Worm (Caenorhabditis elegans) whole organism, L1 larva: ENCODE measurements around the gene W05E10.5.

Experiments used
- C04F5.9 ChIP-seq: sonication (generic microtip); optimal IDR thresholded peaks from 2 replicates; lab custom pipeline; 2016; ENCODE audit warnings: missing genetic modification characterization, missing compliant biosample characterization
- C16A3.4 ChIP-seq: fragments of 150-350 bp; optimal IDR thresholded peaks from 2 replicates; lab custom pipeline; 2014; ENCODE audit warnings: missing biosample characterization, missing genetic modification characterization
- C34B4.2 ChIP-seq: sonication (generic microtip); optimal IDR thresholded peaks from 2 replicates; lab custom pipeline; 2017; ENCODE audit warnings: mild to moderate bottlenecking, missing genetic modification characterization, missing compliant biosample characterization
- F16B12.6 ChIP-seq: fragments of 150-350 bp; optimal IDR thresholded peaks from 2 replicates; lab custom pipeline; 2014; ENCODE audit warnings: missing biosample characterization, missing genetic modification characterization
- aha-1 ChIP-seq: fragments of 150-350 bp; optimal IDR thresholded peaks from 2 replicates; lab custom pipeline; 2014; ENCODE audit warnings: missing biosample characterization, missing genetic modification characterization
- blmp-1 ChIP-seq: fragments of 150-350 bp; optimal IDR thresholded peaks from 2 replicates; lab custom pipeline; 2014; ENCODE audit warnings: missing biosample characterization, missing genetic modification characterization
- dpl-1 ChIP-seq, 3 experiments: fragments of 150-350 bp in 2 of 3; sonication (generic microtip) in 1 of 3; optimal IDR thresholded peaks; 2 replicates each; lab custom pipeline; 2014 to 2017; ENCODE audit warnings: missing biosample characterization in 3 of 3, missing genetic modification characterization in 3 of 3, missing genetic modification reagents in 3 of 3
- dsc-1 ChIP-seq: sonication (generic microtip); optimal IDR thresholded peaks from 2 replicates; lab custom pipeline; 2016; ENCODE audit warnings: mild to moderate bottlenecking, missing genetic modification characterization, missing compliant biosample characterization
- efl-1 ChIP-seq, 4 experiments: fragments of 150-350 bp; optimal IDR thresholded peaks in 3 of 4; peaks in 1 of 4; 1 replicate in 1 of 4; 2 replicates in 3 of 4; lab custom pipeline; 2014; ENCODE audit warnings: missing biosample characterization in 2 of 4, missing genetic modification characterization in 2 of 4, missing genetic modification reagents in 2 of 4
- efl-3 ChIP-seq: fragments of 200-800 bp; sonication (Bioruptor generic); optimal IDR thresholded peaks from 2 replicates; lab custom pipeline; 2018; ENCODE audit warnings: mild to moderate bottlenecking, missing genetic modification characterization, missing compliant biosample characterization
- egl-27 ChIP-seq, 2 experiments: fragments of 150-350 bp in 1 of 2; sonication (generic microtip); optimal IDR thresholded peaks; 3 replicates each; lab custom pipeline; 2017 to 2018; ENCODE audit warnings: missing biosample characterization in 2 of 2, missing genetic modification characterization in 2 of 2, missing genetic modification reagents in 2 of 2
- elt-2 ChIP-seq: sonication (generic microtip); optimal IDR thresholded peaks from 2 replicates; lab custom pipeline; 2016; ENCODE audit warnings: missing genetic modification characterization, mild to moderate bottlenecking, inconsistent platforms, missing compliant biosample characterization, missing genetic modification reagents
- elt-3 ChIP-seq, 6 experiments: fragments of 150-350 bp in 1 of 6; sonication (generic microtip); optimal IDR thresholded peaks; 2 replicates each; lab custom pipeline; 2017 to 2018; ENCODE audit warnings: missing biosample characterization in 6 of 6, missing genetic modification characterization in 6 of 6, inconsistent platforms in 1 of 6
- fkh-10 ChIP-seq: sonication (generic microtip); optimal IDR thresholded peaks from 2 replicates; lab custom pipeline; 2017; ENCODE audit warnings: missing biosample characterization, missing genetic modification reagents, missing genetic modification characterization
- fos-1 ChIP-seq: fragments of 150-350 bp; optimal IDR thresholded peaks from 2 replicates; lab custom pipeline; 2014; ENCODE audit warnings: missing biosample characterization, missing genetic modification characterization
- hlh-17 ChIP-seq: fragments of 200-800 bp; sonication (Bioruptor generic); optimal IDR thresholded peaks from 2 replicates; lab custom pipeline; 2018; ENCODE audit warnings: missing genetic modification characterization, mild to moderate bottlenecking, missing compliant biosample characterization, moderate library complexity, borderline replicate concordance
- irx-1 ChIP-seq: sonication (generic microtip); optimal IDR thresholded peaks from 2 replicates; lab custom pipeline; 2016; ENCODE audit warnings: missing genetic modification characterization, missing compliant biosample characterization
- isw-1 ChIP-seq: fragments of 200-800 bp; sonication (Bioruptor generic); IDR thresholded peaks from 2 replicates; pipeline ENCODE4 v1.3.6; 2022; ENCODE audit warnings: missing genetic modification characterization, missing compliant biosample characterization
- jun-1 ChIP-seq: fragments of 150-350 bp; optimal IDR thresholded peaks from 2 replicates; lab custom pipeline; 2014; ENCODE audit warnings: missing biosample characterization, missing genetic modification reagents, missing genetic modification characterization
- lin-14 ChIP-seq: fragments of 200-800 bp; sonication (Bioruptor generic); optimal IDR thresholded peaks from 2 replicates; lab custom pipeline; 2018; ENCODE audit warnings: mild to moderate bottlenecking, missing genetic modification characterization, moderate library complexity, missing compliant biosample characterization
- lin-15B ChIP-seq: fragments of 150-350 bp; sonication (generic microtip); optimal IDR thresholded peaks from 3 replicates; lab custom pipeline; 2014; ENCODE audit warnings: missing biosample characterization, missing genetic modification characterization
- lin-35 ChIP-seq, 2 experiments: fragments of 150-350 bp; optimal IDR thresholded peaks; 2 replicates each; lab custom pipeline; 2014; ENCODE audit warnings: missing biosample characterization in 2 of 2, missing genetic modification characterization in 2 of 2, missing genetic modification reagents in 2 of 2
- lir-3 ChIP-seq: sonication (generic microtip); optimal IDR thresholded peaks from 2 replicates; lab custom pipeline; 2016; ENCODE audit warnings: mild to moderate bottlenecking, missing genetic modification characterization, moderate library complexity, missing compliant biosample characterization; ENCODE audit not compliant: poor library complexity
- mep-1 ChIP-seq: fragments of 150-350 bp; optimal IDR thresholded peaks from 2 replicates; lab custom pipeline; 2014; ENCODE audit warnings: missing biosample characterization, missing genetic modification characterization
- nhr-11 ChIP-seq: fragments of 150-350 bp; optimal IDR thresholded peaks from 2 replicates; lab custom pipeline; 2014; ENCODE audit warnings: missing biosample characterization, missing genetic modification characterization
- nhr-12 ChIP-seq: sonication (generic microtip); optimal IDR thresholded peaks from 2 replicates; lab custom pipeline; 2017; ENCODE audit warnings: missing biosample characterization, missing genetic modification characterization
- nhr-20 ChIP-seq: sonication (generic microtip); optimal IDR thresholded peaks from 2 replicates; lab custom pipeline; 2016; ENCODE audit warnings: mild to moderate bottlenecking, missing genetic modification characterization, missing compliant biosample characterization
- nhr-28 ChIP-seq: fragments of 150-350 bp; optimal IDR thresholded peaks from 2 replicates; lab custom pipeline; 2014; ENCODE audit warnings: missing biosample characterization, missing genetic modification characterization
- nhr-47 ChIP-seq: sonication (generic microtip); optimal IDR thresholded peaks from 2 replicates; lab custom pipeline; 2016; ENCODE audit warnings: mild to moderate bottlenecking, missing genetic modification characterization, moderate library complexity, missing compliant biosample characterization
- nhr-71 ChIP-seq: sonication (generic microtip); optimal IDR thresholded peaks from 2 replicates; lab custom pipeline; 2016; ENCODE audit warnings: mild to moderate bottlenecking, missing genetic modification characterization, moderate library complexity, missing compliant biosample characterization
- nhr-76 ChIP-seq: sonication (generic microtip); optimal IDR thresholded peaks from 2 replicates; lab custom pipeline; 2017; ENCODE audit warnings: missing biosample characterization, missing genetic modification characterization
- nhr-84 ChIP-seq: sonication (generic microtip); optimal IDR thresholded peaks from 2 replicates; lab custom pipeline; 2017; ENCODE audit warnings: missing biosample characterization, missing genetic modification characterization
- nhr-85 ChIP-seq: sonication (generic microtip); peaks from one replicate; lab custom pipeline; 2016; ENCODE audit warnings: missing genetic modification characterization, inconsistent platforms, missing compliant biosample characterization
- nhr-90 ChIP-seq: sonication (generic microtip); optimal IDR thresholded peaks from 2 replicates; lab custom pipeline; 2016; ENCODE audit warnings: mild to moderate bottlenecking, missing genetic modification characterization, missing compliant biosample characterization; ENCODE audit not compliant: poor library complexity
- pax-3 ChIP-seq: fragments of 200-800 bp; sonication (Bioruptor generic); optimal IDR thresholded peaks from 2 replicates; lab custom pipeline; 2018; ENCODE audit warnings: mild to moderate bottlenecking, missing genetic modification characterization, moderate library complexity, missing compliant biosample characterization
- pqm-1 ChIP-seq: sonication (generic microtip); optimal IDR thresholded peaks from 3 replicates; lab custom pipeline; 2017; ENCODE audit warnings: missing biosample characterization, missing genetic modification characterization
- rnt-1 ChIP-seq: sonication (generic microtip); optimal IDR thresholded peaks from 2 replicates; lab custom pipeline; 2016; ENCODE audit warnings: mild to moderate bottlenecking, missing genetic modification characterization, moderate library complexity, missing compliant biosample characterization
- skn-1 ChIP-seq: fragments of 150-350 bp; optimal IDR thresholded peaks from 2 replicates; lab custom pipeline; 2014; ENCODE audit warnings: missing biosample characterization, missing genetic modification characterization
- snu-23 ChIP-seq: sonication (generic microtip); optimal IDR thresholded peaks from 2 replicates; lab custom pipeline; 2016; ENCODE audit warnings: missing genetic modification characterization, missing compliant biosample characterization
- vab-15 ChIP-seq: sonication (generic microtip); optimal IDR thresholded peaks from 2 replicates; lab custom pipeline; 2017; ENCODE audit warnings: missing genotype, mild to moderate bottlenecking, missing genetic modification characterization, missing compliant biosample characterization
- zag-1 ChIP-seq: fragments of 150-350 bp; optimal IDR thresholded peaks from 2 replicates; lab custom pipeline; 2014; ENCODE audit warnings: missing biosample characterization, missing genetic modification characterization

W05E10.5 gene

ce11 chrV:11653095-11653494 lies 42.4 kb downstream of the W05E10.5 start:
- TF ChIP-seq irx-1 (tag; lab: Kevin White, UChicago) (no peak), dpl-1 (GFP tag; optimal IDR thresholded peaks at IDR 0.05; lab: Kevin White, UChicago) (no peak), dsc-1 (tag; lab: Kevin White, UChicago) (no peak), nhr-84 (tag; lab: Kevin White, UChicago) (no peak), lir-3 (tag; lab: Kevin White, UChicago) (no peak), egl-27 (tag; optimal IDR thresholded peaks at IDR 0.05; lab: Kevin White, UChicago) (no peak), nhr-20 (no peak), mep-1 (tag; lab: Kevin White, UChicago) (no peak), nhr-85 (tag; lab: Kevin White, UChicago) (no peak)

- no peak for TF ChIP-seq blmp-1 (tag; lab: Kevin White, UChicago)
- no peak for TF ChIP-seq hlh-17 (GFP tag; lab: Kevin White, UChicago)
- no peak for TF ChIP-seq nhr-11
- no peak for TF ChIP-seq C04F5.9
- no peak for TF ChIP-seq nhr-47 (tag; lab: Kevin White, UChicago)
- no peak for TF ChIP-seq vab-15
- TF ChIP-seq jun-1, result peak; percentile 6
- peak; percentile 57 for TF ChIP-seq pqm-1 (tag; lab: Kevin White, UChicago)
- no peak for TF ChIP-seq efl-1 (optimal IDR thresholded peaks at IDR 0.05; lab: Kevin White, UChicago)
- peak in 1 of 2 experiments; percentile 78 for TF ChIP-seq efl-1 (GFP tag; optimal IDR thresholded peaks at IDR 0.05 in 1 of 2; lab: Kevin White, UChicago)
- no peak for TF ChIP-seq nhr-90 (tag; lab: Kevin White, UChicago)
- no peak for TF ChIP-seq pax-3 (tag; lab: Kevin White, UChicago)
- TF ChIP-seq elt-2, result peak; percentile 95
- peak; percentile 16 for TF ChIP-seq nhr-20
- TF ChIP-seq lin-14 (GFP tag; lab: Kevin White, UChicago), result peak; percentile 8
- no peak for TF ChIP-seq rnt-1 (tag; lab: Kevin White, UChicago)
Observed at ce11 chrV:11650720-11651119, 44.8 kb downstream of the W05E10.5 start, which contains the start of gene zip-10. Gene zip-10 (minus strand): TSS chrV:11650762.

- TF ChIP-seq zag-1 (no peak), elt-2 (peak; percentile 75), C16A3.4 (tag; lab: Kevin White, UChicago) (no peak), nhr-20 (peak; percentile 27), aha-1 (tag; lab: Kevin White, UChicago) (no peak), isw-1 (GFP tag; lab: Robert Waterston, UW) (no peak), nhr-76 (tag; lab: Kevin White, UChicago) (no peak), efl-1 (optimal IDR thresholded peaks at IDR 0.05; lab: Kevin White, UChicago) (no peak), efl-1 (GFP tag; optimal IDR thresholded peaks at IDR 0.05 in 1 of 2; lab: Kevin White, UChicago) (peak in 1 of 2 experiments; percentile 19), fos-1 (tag; lab: Kevin White, UChicago) (no peak)
Observed at ce11 chrV:11649254-11649653, 46.2 kb downstream of the W05E10.5 start.

- no peak for TF ChIP-seq skn-1
- TF ChIP-seq nhr-71 (tag; lab: Kevin White, UChicago), result peak; percentile 19
- no peak for TF ChIP-seq nhr-28 (tag; lab: Kevin White, UChicago)
- peak; percentile 89 for TF ChIP-seq elt-2
- no peak for TF ChIP-seq efl-3
- TF ChIP-seq elt-3 (tag; optimal IDR thresholded peaks at IDR 0.05; lab: Kevin White, UChicago), result no peak
- TF ChIP-seq nhr-47 (tag; lab: Kevin White, UChicago), result no peak
- TF ChIP-seq dpl-1 (GFP tag; optimal IDR thresholded peaks at IDR 0.05; lab: Kevin White, UChicago), result no peak
- no peak for TF ChIP-seq isw-1 (GFP tag; lab: Robert Waterston, UW)
- TF ChIP-seq nhr-90 (tag; lab: Kevin White, UChicago), result peak; percentile 8
- TF ChIP-seq lin-35 (GFP tag; optimal IDR thresholded peaks at IDR 0.05; lab: Kevin White, UChicago), result peak in 1 of 2 experiments; percentile 42
- no peak for TF ChIP-seq F16B12.6 (tag; lab: Kevin White, UChicago)
- TF ChIP-seq lin-15B, result no peak
- no peak for TF ChIP-seq snu-23 (GFP tag; lab: Kevin White, UChicago)
- TF ChIP-seq nhr-12, result no peak
- TF ChIP-seq lir-3 (tag; lab: Kevin White, UChicago), result no peak
- TF ChIP-seq C34B4.2 (tag; lab: Kevin White, UChicago), result no peak
- peak; percentile 49 for TF ChIP-seq nhr-20
- TF ChIP-seq fkh-10 (GFP tag; lab: Kevin White, UChicago), result no peak
- peak; percentile 32 for TF ChIP-seq pqm-1 (tag; lab: Kevin White, UChicago)
- TF ChIP-seq, all 84 proteins: peak for 6
Observed at ce11 chrV:11648435-11648834, 47.1 kb downstream of the W05E10.5 start.
